Worm (Caenorhabditis elegans) whole organism, young adult: ENCODE measurements around the gene F09C6.14.

Experiments
- F57C9.4 ChIP-seq: sonication (generic microtip); optimal IDR thresholded peaks from 2 replicates; lab custom pipeline; 2017; ENCODE audit warnings: mild to moderate bottlenecking, missing genetic modification characterization, missing compliant biosample characterization
- ama-1 ChIP-seq, 3 experiments: fragments of 150-350 bp in 1 of 3; sonication (generic microtip) in 2 of 3; optimal IDR thresholded peaks; 2 replicates each; lab custom pipeline; 2014 to 2018; ENCODE audit warnings: missing biosample characterization in 2 of 3, missing genetic modification characterization in 2 of 3, missing genetic modification reagents in 2 of 3
- efl-1 ChIP-seq: fragments of 150-350 bp; optimal IDR thresholded peaks from 2 replicates; lab custom pipeline; 2014; ENCODE audit warnings: missing biosample characterization, missing genetic modification reagents, missing genetic modification characterization
- egl-18 ChIP-seq: fragments of 200-800 bp; sonication (Bioruptor generic); IDR thresholded peaks from 2 replicates; pipeline ENCODE4 v1.3.6; 2022; ENCODE audit warnings: missing genetic modification reagents, missing genetic modification characterization, missing compliant biosample characterization
- hlh-12 ChIP-seq: sonication (generic microtip); optimal IDR thresholded peaks from 2 replicates; lab custom pipeline; 2016; ENCODE audit warnings: missing genetic modification characterization, missing compliant biosample characterization
- let-526 ChIP-seq: fragments of 200-800 bp; sonication (Bioruptor generic); IDR thresholded peaks from 2 replicates; pipeline ENCODE4 v1.3.6; 2022; ENCODE audit warnings: missing genetic modification reagents, missing genetic modification characterization, missing compliant biosample characterization
- lin-35 ChIP-seq, 3 experiments: fragments of 150-350 bp in 2 of 3; sonication (generic microtip) in 1 of 3; optimal IDR thresholded peaks; 2 replicates each; lab custom pipeline; 2014 to 2018; ENCODE audit warnings: missing biosample characterization in 3 of 3, missing genetic modification characterization in 3 of 3, missing genetic modification reagents in 3 of 3
- nfya-1 ChIP-seq: sonication (generic microtip); optimal IDR thresholded peaks from 2 replicates; lab custom pipeline; 2017; ENCODE audit warnings: antibody characterized with exemption, missing compliant biosample characterization, missing genetic modification characterization, borderline replicate concordance; ENCODE audit not compliant: insufficient read depth
- sea-2 ChIP-seq: fragments of 200-800 bp; sonication (Bioruptor generic); IDR thresholded peaks from 2 replicates; pipeline ENCODE4 v1.3.6; 2022; ENCODE audit warnings: missing genetic modification characterization, missing compliant biosample characterization
- tlf-1 ChIP-seq: fragments of 200-800 bp; sonication (Bioruptor generic); optimal IDR thresholded peaks from 2 replicates; lab custom pipeline; 2018; ENCODE audit warnings: mild to moderate bottlenecking, missing genetic modification characterization, missing compliant biosample characterization
- zfh-2 ChIP-seq: fragments of 200-800 bp; sonication (Bioruptor generic); conservative IDR thresholded peaks from 2 replicates; pipeline ENCODE4 v1.3.6; 2022; ENCODE audit warnings: missing genetic modification reagents, missing genetic modification characterization, missing compliant biosample characterization
- ztf-28 ChIP-seq: fragments of 200-800 bp; sonication (Bioruptor generic); IDR thresholded peaks from 2 replicates; pipeline ENCODE4 v1.3.6; 2022; ENCODE audit warnings: missing genetic modification reagents, missing genetic modification characterization, missing compliant biosample characterization

DNA sequence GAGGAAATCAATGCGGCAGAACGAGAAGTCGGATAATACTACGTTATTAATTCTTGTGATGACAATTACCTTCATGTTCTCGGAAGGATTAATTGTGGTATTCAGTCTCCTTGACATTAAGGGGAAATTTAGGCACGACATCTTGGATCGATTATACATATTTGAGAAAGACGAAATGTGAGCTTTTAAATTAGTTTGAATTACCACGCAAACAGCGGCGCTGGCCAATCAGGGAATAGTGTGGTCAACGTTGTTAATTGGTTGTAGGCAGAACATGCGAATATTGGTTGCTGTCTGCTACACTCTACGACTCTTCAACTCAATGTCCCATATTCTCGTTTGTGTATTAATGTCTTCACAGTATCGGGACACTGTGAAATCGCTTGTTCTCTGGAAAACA, 5.8 kb upstream of the F09C6.14 start, which contains the start of gene F49A5.10:
- TF ChIP-seq ztf-28 (GFP tag; lab: Robert Waterston, UW) (no peak), F57C9.4 (no peak), let-526 (GFP tag; lab: Robert Waterston, UW) (no peak), lin-35 (GFP tag; optimal IDR thresholded peaks at IDR 0.05; lab: Kevin White, UChicago) (no peak), zfh-2 (no peak), egl-18 (GFP tag; lab: Robert Waterston, UW) (no peak), efl-1 (GFP tag; lab: Kevin White, UChicago) (no peak), sea-2 (no peak), tlf-1 (GFP tag; lab: Kevin White, UChicago) (no peak), hlh-12 (tag; lab: Kevin White, UChicago) (no peak), ama-1 (optimal IDR thresholded peaks at IDR 0.05; lab: Kevin White, UChicago) (no peak), ama-1 (GFP tag; optimal IDR thresholded peaks at IDR 0.05; lab: Kevin White, UChicago) (no peak), nfya-1 (tag; lab: Kevin White, UChicago) (no peak)
